Fruit fly (Drosophila melanogaster): ENCODE results near the gene CG4953.

CG4953 gene

DNA sequence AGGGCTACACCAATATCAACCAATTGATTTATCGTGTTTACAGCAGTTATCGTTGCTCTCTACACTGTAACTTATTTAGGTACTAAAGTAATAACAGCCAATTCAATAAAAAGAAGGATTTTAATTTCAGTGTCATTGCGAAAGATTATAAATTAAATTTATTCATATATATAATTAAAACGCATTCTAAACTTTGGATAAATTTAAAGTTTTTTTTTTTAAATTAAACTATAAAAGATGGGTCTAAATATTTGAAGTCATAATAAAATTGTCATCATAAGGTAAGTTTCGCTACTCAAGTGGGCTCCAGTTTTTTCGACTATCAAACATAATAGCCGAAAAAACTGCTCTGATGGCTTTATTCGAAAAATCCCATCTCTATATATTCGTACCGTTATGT lies 5.7 kb downstream of the CG4953 start, which contains the start of gene trk:
Gene trk, minus strand, starts transcription at position 101 of the 400 bp plus-strand sequence.
- TF ChIP-seq noc (tag; optimal IDR thresholded peaks at IDR 0.05), result no peak

DNA sequence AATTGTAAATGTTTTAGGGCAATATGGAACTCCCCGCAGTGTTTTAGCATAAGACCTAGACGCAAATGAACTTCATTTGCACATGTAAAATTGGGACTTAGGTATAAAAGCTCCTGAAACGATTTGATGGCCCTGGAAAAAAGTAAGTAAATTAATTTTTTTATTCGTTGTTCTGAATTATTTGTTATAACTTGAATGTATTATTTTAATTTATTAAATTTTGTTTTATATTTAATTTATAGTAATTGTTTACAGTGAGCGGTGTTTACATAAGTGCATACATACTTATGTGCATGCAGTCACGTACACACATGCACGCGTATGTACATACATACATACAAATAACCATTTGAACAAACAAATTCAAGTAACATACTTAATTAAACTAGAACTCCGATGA lies 9.9 kb downstream of the CG4953 start:
- TF ChIP-seq noc (tag; optimal IDR thresholded peaks at IDR 0.05), result no peak

DNA sequence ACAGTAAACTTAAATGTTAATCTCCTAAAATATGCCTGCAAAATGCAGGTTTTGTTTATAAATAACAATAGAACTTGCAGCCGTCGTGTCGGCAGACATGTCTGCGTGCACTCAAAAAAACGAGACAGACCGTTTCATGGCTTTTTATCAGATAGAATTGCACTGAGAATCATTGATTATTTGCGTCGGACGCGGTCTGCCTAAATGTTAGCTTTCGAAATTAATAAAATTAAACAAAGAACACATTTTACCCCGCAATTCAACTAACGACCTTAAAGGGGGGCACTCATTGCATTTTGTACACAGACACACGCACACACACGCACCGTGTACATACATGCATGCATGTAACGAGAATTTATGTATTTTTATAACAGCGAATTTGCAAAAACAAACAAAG lies 10.3 kb downstream of the CG4953 start:
- TF ChIP-seq noc (tag; optimal IDR thresholded peaks at IDR 0.05), result no peak

DNA sequence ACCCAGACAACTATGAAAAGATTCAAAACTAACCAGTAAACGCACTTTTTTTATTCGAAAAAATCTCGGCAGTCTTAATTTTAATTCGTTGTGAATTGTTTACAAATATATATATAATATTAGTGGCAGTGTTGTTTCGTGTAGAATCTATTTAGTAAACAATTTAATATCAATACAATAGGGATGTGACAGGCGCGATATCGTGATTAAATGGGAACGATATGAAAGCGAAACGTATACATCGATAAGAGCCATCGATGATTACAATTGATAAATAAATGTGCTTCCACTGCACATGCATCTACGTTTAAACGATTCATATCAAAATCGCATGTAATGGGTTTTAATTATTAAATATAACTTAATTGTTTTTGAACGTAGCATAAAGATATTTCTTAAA lies 10.9 kb downstream of the CG4953 start:
- TF ChIP-seq noc (tag; optimal IDR thresholded peaks at IDR 0.05), result no peak

DNA sequence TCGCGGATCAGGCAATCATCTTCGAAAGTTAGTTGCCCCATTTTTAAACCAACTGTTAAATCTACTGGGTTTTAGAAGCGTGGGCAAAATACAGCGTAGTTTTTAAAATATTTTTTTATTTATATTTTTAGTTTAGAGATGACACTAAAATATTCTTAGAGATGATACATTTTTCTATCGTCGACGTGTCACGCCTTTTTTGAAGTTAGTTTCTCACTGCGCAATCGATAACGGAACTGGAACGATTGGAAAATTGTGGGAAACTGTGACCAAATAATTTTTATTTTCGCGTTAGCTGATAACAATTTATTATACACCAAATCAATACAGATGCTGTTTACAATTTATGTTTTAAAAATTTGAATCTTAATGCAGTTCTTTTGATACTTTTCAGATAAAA lies 12.2 kb downstream of the CG4953 start, which contains the start of gene Utx:
Gene Utx, minus strand, starts transcription at position 154 of the 400 bp plus-strand sequence.
- no peak for TF ChIP-seq noc (tag; optimal IDR thresholded peaks at IDR 0.05)

DNA sequence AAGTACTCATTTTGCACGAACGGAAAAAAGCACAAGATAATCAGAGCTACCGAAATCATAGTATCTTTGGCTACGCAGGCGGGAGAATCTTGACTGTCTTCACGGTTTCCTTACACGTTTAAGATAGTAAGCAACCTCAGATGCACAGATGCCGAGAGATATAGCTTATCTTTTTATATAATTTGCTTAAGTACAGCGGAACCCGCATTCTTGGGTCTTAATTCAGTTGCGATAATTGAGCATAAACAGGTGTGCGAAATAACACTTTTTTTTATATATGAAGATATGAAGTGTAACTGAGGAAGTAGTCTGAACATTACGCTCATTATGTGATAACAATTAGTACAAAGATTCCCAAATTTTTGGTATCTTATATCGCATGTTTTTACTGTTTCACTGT lies 14.3 kb downstream of the CG4953 start, which contains the start of gene CG34043:
Gene CG34043, minus strand, starts transcription at position 101 of the 400 bp plus-strand sequence.
- no peak for TF ChIP-seq noc (tag; optimal IDR thresholded peaks at IDR 0.05)

DNA sequence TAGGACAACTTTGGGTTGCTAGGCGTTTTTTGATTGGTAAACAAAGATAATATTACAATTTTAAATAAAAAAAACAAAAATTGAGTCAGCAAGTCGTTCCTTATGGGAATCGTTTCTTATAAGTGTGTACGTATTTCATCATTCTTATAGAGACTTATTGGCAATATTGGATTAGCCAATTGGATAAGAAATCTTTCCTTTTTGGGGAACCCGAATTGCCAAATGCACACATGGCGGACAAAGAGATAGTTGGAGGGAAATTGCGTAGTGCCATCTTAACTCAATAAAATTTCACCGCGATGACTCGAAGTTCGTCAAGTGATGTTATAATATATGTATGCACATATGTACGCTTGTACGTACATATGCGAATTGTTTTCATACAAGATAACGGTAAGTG lies 24.8 kb downstream of the CG4953 start:
- TF ChIP-seq noc (tag; optimal IDR thresholded peaks at IDR 0.05), result no peak

DNA sequence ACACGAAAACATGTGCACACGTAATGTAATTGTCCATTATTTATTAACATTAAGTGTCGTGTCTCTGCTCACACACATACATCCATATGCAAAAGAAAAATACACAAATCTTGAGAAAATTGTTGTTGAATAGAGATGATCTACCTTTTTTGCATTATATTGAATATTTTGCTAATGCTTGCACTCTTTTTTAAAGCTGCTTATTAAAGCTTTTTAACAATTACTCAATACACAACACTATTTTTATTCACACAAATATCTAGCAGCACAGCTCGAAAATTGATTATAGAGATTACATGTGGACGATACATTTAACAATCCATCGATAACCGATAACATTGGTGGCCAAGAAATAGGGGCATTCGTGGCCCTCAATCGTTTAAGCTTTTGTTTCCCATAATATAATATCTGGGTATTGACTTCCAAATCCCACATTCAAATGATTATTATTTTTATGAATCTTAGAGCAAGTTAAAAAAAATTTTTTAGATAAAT lies 25.6 kb downstream of the CG4953 start, which contains the start of gene Ufd4:
Gene Ufd4, minus strand, starts transcription at position 300 of the 495 bp plus-strand sequence.
- no peak for TF ChIP-seq noc (tag; optimal IDR thresholded peaks at IDR 0.05)

DNA sequence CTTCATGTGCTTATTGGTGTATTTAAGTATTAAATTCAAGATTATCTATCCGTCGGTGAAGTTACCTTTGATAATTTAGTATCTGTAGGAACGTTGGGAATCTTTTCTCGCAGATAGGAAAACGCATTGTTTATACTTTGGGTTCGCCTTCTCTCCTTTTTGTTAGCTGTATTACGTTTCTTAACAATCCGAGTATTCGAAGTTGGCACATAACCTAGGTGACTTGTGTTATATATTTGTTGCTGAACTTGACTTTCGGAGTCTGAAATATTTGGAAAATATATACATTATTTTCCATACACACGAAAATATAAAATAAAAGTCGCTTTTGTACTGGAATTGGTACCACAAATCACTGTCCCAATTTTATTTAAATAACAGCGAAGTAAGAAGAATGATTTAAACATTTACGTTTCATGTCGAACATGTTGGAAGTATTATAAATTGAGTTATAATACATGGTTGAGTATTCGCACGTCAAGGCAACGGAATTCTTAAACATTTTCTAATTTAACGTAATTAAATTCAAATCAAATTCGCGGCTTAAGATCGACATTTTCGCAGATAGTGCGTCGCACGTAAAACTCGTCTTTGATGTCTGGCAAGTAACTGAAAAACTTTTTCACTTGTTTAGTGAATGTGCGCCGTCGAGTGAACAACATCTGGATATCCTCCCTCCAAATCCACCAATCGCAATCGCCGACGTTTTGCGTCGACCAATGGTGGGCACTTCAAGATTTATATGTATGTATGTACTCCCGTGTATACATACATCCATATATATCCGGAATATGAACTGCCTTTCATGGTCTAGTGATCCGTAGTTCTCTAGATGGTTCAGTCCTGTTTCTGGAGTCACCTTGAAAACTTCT lies 28.5 kb downstream of the CG4953 start, which contains the start of gene Hand:
Gene Hand, minus strand, starts transcription at position 588 of the 872 bp plus-strand sequence.
- TF ChIP-seq noc (tag; optimal IDR thresholded peaks at IDR 0.05), result no peak

DNA sequence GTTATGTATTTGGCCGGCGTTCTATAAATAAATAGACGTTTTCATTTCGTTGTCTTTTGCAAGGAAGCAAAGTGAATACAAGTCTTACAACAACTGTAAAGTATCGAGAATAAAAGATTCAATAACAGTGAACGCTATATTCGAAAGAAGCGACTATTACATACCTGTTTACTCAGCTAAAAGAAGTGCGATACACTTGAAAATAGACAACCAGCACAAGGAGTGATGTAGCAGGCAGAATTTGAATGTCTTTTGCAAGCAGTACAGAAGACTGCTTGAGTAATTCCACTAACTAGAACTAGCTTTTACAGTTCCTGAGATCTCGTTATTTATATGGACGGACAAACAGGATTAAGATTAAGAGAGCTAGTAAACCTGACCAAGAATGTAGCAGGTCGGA lies 31.8 kb downstream of the CG4953 start:
- TF ChIP-seq noc (tag; optimal IDR thresholded peaks at IDR 0.05), result no peak

DNA sequence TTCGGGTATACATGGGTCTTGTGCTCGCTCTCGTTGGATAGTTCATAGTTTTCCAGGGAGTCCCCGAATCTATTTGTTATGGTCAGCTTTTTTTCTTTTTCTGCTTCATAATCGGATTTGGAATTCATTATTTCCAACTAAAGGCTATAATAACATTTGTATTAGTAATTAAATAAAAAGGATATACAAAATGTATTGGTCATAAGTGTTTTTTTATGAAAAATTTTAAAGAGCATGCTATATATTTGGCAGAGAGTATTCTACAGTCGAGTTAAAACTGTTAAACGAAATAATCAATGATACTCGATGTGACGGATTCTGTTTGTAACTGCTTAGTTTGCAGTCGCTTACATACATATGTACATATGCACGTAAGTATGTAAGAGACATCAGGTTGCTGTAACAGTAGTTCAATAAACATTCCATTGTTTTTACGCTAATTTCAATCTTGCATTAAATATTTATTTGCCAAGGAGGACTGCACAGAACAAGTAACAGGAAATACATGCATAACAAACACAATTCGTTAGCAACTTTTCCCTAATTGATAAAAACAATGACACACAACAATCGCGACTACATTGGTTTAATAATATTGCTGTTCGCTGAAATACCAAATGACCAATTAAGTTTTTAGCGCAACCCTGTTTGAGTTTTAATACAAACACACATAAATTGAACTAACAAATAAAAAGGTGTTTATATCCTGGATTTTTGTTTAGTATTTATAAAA lies 32.7 kb downstream of the CG4953 start:
- TF ChIP-seq noc (tag; optimal IDR thresholded peaks at IDR 0.05), result no peak

DNA sequence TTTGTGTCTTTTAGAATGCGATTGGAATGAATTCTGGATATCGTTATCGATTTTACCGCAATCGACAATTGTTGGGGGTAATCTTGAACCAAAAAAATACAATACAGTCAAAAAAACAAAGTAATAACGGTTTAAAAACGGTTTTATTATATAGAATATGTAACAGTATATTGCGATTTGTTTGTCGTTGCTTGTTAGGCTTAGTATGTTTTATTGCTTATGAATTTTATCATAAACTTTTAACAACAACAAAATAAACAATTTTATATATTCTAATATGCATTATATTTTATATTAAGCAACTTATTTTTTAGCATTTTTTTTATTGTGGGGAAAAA lies 33.3 kb downstream of the CG4953 start, which contains the start of gene CYLD:
Gene CYLD, minus strand, starts transcription at position 38 of the 338 bp plus-strand sequence.
- no peak for TF ChIP-seq noc (tag; optimal IDR thresholded peaks at IDR 0.05)

DNA sequence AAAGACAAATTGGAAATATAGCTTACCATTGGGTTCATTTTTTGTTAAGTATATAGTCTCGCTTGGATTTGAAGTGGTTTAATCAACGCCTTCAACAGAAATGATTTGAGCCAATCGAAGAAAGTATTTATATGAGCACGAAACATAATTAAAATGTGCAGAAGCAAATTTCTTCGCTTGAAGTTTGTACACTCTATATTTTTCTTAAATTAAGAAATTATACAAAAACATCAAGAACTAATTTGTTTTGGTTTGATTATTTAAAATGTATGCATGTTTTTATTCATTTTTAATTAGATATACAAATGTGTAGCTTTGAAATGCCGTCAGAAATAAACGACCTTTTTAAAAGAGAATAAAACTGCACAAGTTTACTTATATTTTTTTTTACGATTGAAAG lies 35.4 kb downstream of the CG4953 start, which contains the start of gene CG13138:
Gene CG13138, minus strand, starts transcription at position 101 of the 400 bp plus-strand sequence.
- no peak for TF ChIP-seq noc (tag; optimal IDR thresholded peaks at IDR 0.05)

DNA sequence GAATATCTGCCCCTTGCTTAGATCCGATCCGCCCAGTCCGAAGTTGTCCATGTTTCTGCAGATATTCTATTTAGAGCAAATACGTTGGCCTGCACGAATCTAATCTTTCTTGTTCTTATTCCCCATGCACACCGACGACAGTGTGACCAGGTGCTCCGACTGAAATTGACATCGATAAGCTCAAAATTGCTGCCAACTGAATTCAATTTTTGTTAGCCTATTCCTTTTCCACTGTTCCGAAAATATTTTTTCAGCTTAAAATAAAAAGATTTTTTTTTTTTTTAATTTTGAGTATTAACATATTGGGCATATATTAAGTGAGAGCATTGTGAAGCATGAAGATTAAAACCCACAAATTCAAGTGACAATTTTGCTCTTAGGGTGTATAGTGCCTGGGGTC lies 37.3 kb downstream of the CG4953 start, which contains the start of gene nmd:
Gene nmd, minus strand, starts transcription at position 162 of the 400 bp plus-strand sequence.
- TF ChIP-seq noc (tag; optimal IDR thresholded peaks at IDR 0.05), result no peak

DNA sequence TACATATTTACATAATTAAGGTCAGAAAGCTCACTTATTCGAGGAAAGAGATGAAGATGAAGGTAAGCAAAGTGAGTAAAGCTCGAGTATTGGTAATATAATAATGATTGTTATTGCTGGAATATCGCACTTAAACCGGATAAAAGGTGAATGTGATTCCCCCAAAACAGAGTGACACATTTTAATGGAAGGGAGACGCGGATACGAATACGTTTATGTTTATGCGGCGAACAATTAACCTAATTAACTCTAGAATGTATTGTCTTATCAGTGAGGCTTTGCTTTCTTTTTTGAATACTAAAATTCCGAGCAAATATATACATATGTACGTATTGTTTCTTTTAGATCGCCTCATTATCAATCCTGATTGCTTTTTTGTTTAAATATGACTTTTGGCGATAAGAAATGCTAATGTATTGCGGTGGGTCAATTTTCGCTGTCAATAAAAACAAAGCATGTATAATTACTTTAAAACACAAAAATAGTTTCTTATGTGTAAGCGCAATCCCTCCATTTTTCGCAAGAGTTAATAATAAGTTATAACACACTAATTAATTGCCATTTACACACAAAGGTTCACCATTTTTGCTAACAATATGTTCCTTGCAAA lies 39.1 kb downstream of the CG4953 start:
- peak; percentile 64 for TF ChIP-seq noc (tag; optimal IDR thresholded peaks at IDR 0.05)
